Worm (Caenorhabditis elegans) whole organism, mixed stage, embryonic: Measurements from ENCODE around the gene F43G6.8.

Experiments
- blmp-1 ChIP-seq: fragments of 150-350 bp; optimal IDR thresholded peaks from 2 replicates; lab custom pipeline; 2014; ENCODE audit warnings: missing biosample characterization, missing genetic modification characterization
- ceh-39 ChIP-seq: fragments of 150-350 bp; optimal IDR thresholded peaks from 2 replicates; lab custom pipeline; 2014; ENCODE audit warnings: missing biosample characterization, missing genetic modification characterization
- ceh-83 ChIP-seq: fragments of 200-800 bp; sonication (Bioruptor generic); optimal IDR thresholded peaks from 2 replicates; lab custom pipeline; 2018; ENCODE audit warnings: mild to moderate bottlenecking, missing genetic modification characterization, missing compliant biosample characterization
- elt-1 ChIP-seq: sonication (generic microtip); optimal IDR thresholded peaks from 2 replicates; lab custom pipeline; 2017; ENCODE audit warnings: missing genetic modification characterization, mild to moderate bottlenecking, missing compliant biosample characterization, antibody characterized with exemption, moderate library complexity, borderline replicate concordance; ENCODE audit not compliant: insufficient read depth
- lsy-2 ChIP-seq: fragments of 150-350 bp; optimal IDR thresholded peaks from 2 replicates; lab custom pipeline; 2014; ENCODE audit warnings: missing biosample characterization, missing genetic modification characterization
- mab-5 ChIP-seq: fragments of 150-350 bp; optimal IDR thresholded peaks from 2 replicates; lab custom pipeline; 2014; ENCODE audit warnings: missing biosample characterization, missing genetic modification characterization
- nhr-2 ChIP-seq: fragments of 150-350 bp; optimal IDR thresholded peaks from 2 replicates; lab custom pipeline; 2014; ENCODE audit warnings: missing biosample characterization, missing genetic modification characterization
- nhr-28 ChIP-seq: fragments of 150-350 bp; optimal IDR thresholded peaks from 2 replicates; lab custom pipeline; 2014; ENCODE audit warnings: missing biosample characterization, missing genetic modification characterization
- nhr-76 ChIP-seq: sonication (generic microtip); optimal IDR thresholded peaks from 2 replicates; lab custom pipeline; 2017; ENCODE audit warnings: missing biosample characterization, missing genetic modification characterization
- pha-4 ChIP-seq: fragments of 150-350 bp; optimal IDR thresholded peaks from 2 replicates; lab custom pipeline; 2018; ENCODE audit warnings: missing biosample characterization, missing genetic modification reagents, missing genetic modification characterization
- snpc-4 ChIP-seq: fragments of 150-350 bp; optimal IDR thresholded peaks from 2 replicates; lab custom pipeline; 2014; ENCODE audit warnings: missing biosample characterization, missing genetic modification characterization
- tbx-8 ChIP-seq: fragments of 200-800 bp; sonication (Bioruptor generic); optimal IDR thresholded peaks from 2 replicates; lab custom pipeline; 2018; ENCODE audit warnings: mild to moderate bottlenecking, missing genetic modification characterization, moderate library complexity, missing compliant biosample characterization
- ztf-11 ChIP-seq: fragments of 150-350 bp; optimal IDR thresholded peaks from 2 replicates; lab custom pipeline; 2014; ENCODE audit warnings: missing biosample characterization, missing genetic modification characterization

DNA sequence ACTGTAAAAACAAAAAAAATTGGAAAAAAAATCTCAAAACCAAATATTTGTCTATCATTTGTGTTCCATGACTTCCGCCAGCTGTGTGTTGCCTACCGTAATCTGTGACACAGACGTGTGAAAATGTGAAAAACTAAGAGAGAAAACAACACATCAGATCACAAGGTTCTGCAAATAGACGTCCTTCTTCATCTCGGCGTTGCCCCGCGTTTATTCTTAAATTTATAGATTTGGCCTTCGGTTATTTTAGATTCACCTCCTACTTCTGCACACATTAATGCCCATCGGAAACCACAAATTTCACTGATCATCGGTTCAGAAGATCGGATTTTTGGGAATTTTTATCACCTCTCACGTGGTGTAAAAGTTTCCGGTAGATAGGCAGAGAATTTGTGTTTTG, 25.2 kb upstream of the F43G6.8 start:
- TF ChIP-seq elt-1 (tag; lab: Kevin White, UChicago) (no peak), ztf-11 (tag; lab: Kevin White, UChicago) (no peak), ceh-39 (tag; lab: Kevin White, UChicago) (no peak), mab-5 (tag; lab: Kevin White, UChicago) (no peak), lsy-2 (tag; lab: Kevin White, UChicago) (no peak), ceh-83 (GFP tag; lab: Kevin White, UChicago) (no peak), nhr-28 (tag; lab: Kevin White, UChicago) (no peak), snpc-4 (tag; lab: Kevin White, UChicago) (no peak), nhr-2 (no peak), tbx-8 (GFP tag; lab: Kevin White, UChicago) (no peak), blmp-1 (no peak), nhr-76 (tag; lab: Kevin White, UChicago) (no peak), pha-4 (tag; lab: Kevin White, UChicago) (no peak)
